Worm (Caenorhabditis elegans) whole organism, dauer: Measurements from ENCODE around the gene tbx-43.

Experiments used
- unc-62 ChIP-seq: sonication (generic microtip); optimal IDR thresholded peaks from 2 replicates; lab custom pipeline; 2017; ENCODE audit warnings: missing biosample characterization, missing genetic modification reagents, missing genetic modification characterization

The tbx-43 gene

ce11 chrIII:1769993-1770392 lies at the start of gene tbx-43:
TSS of gene tbx-43 (minus strand) at chrIII:1770093.
- no peak for TF ChIP-seq unc-62 (GFP tag; lab: Kevin White, UChicago)

ce11 chrIII:1819049-1819597 lies 49.2 kb upstream of the tbx-43 start:
- TF ChIP-seq unc-62 (GFP tag; lab: Kevin White, UChicago) = no peak

ce11 chrIII:1818001-1818655 lies 48.2 kb upstream of the tbx-43 start, which contains the start of gene clp-4:
TSS of gene clp-4 (minus strand) at chrIII:1818323.
- TF ChIP-seq unc-62 (GFP tag; lab: Kevin White, UChicago) = no peak

- TF ChIP-seq unc-62 (GFP tag; lab: Kevin White, UChicago) = no peak
Observed at ce11 chrIII:1814285-1814684, 44.4 kb upstream of the tbx-43 start.

- TF ChIP-seq unc-62 (GFP tag; lab: Kevin White, UChicago) = no peak
Observed at ce11 chrIII:1806183-1806798, 36.4 kb upstream of the tbx-43 start.

- no peak for TF ChIP-seq unc-62 (GFP tag; lab: Kevin White, UChicago)
Observed at ce11 chrIII:1805415-1806008, 35.6 kb upstream of the tbx-43 start.

ce11 chrIII:1804477-1804876 lies 34.6 kb upstream of the tbx-43 start:
- no peak for TF ChIP-seq unc-62 (GFP tag; lab: Kevin White, UChicago)

ce11 chrIII:1803000-1803399 lies 33.1 kb upstream of the tbx-43 start:
- no peak for TF ChIP-seq unc-62 (GFP tag; lab: Kevin White, UChicago)

- no peak for TF ChIP-seq unc-62 (GFP tag; lab: Kevin White, UChicago)
Observed at ce11 chrIII:1799407-1799806, 29.5 kb upstream of the tbx-43 start.

ce11 chrIII:1794100-1794499 lies 24.2 kb upstream of the tbx-43 start:
- no peak for TF ChIP-seq unc-62 (GFP tag; lab: Kevin White, UChicago)

- no peak for TF ChIP-seq unc-62 (GFP tag; lab: Kevin White, UChicago)
Observed at ce11 chrIII:1793416-1793815, 23.5 kb upstream of the tbx-43 start.

ce11 chrIII:1791949-1792348 lies 22.1 kb upstream of the tbx-43 start:
- no peak for TF ChIP-seq unc-62 (GFP tag; lab: Kevin White, UChicago)

ce11 chrIII:1788972-1789371 lies 19.1 kb upstream of the tbx-43 start:
- TF ChIP-seq unc-62 (GFP tag; lab: Kevin White, UChicago) = no peak

ce11 chrIII:1788033-1788432 lies 18.1 kb upstream of the tbx-43 start, which contains the start of gene rimb-1:
TSS of gene rimb-1 (plus strand) at chrIII:1788333.
- TF ChIP-seq unc-62 (GFP tag; lab: Kevin White, UChicago) = no peak

- no peak for TF ChIP-seq unc-62 (GFP tag; lab: Kevin White, UChicago)
Observed at ce11 chrIII:1785776-1786175, 15.9 kb upstream of the tbx-43 start.

ce11 chrIII:1777969-1778368 lies 8.1 kb upstream of the tbx-43 start, which contains the start of gene Y39A3CL.4:
TSS of gene Y39A3CL.4 (minus strand) at chrIII:1778069.
- TF ChIP-seq unc-62 (GFP tag; lab: Kevin White, UChicago) = no peak
